Fruit fly (Drosophila melanogaster) whole organism, embryonic: Measurements from ENCODE around the gene CG9018.

Source experiments
- B-H2 ChIP-seq: fragments of 200-800 bp; sonication (Bioruptor generic); optimal IDR thresholded peaks from 2 replicates; lab custom pipeline; 2018; ENCODE audit warnings: missing biosample characterization, mild to moderate bottlenecking, missing genetic modification characterization
- CG1024 ChIP-seq: fragments of 200-800 bp; sonication (Bioruptor generic); IDR thresholded peaks from 2 replicates; pipeline ENCODE4 v1.3.6; 2022; ENCODE audit warnings: missing biosample characterization, missing genetic modification characterization
- CG10431 ChIP-seq: fragments of 200-800 bp; sonication (Bioruptor generic); optimal IDR thresholded peaks from 3 replicates; lab custom pipeline; 2018; ENCODE audit warnings: missing biosample characterization, mild to moderate bottlenecking, missing genetic modification characterization
- CG10979 ChIP-seq: fragments of 200-800 bp; sonication (Bioruptor generic); optimal IDR thresholded peaks from 2 replicates; lab custom pipeline; 2018; ENCODE audit warnings: missing biosample characterization, mild to moderate bottlenecking, missing genetic modification characterization, moderate library complexity
- CG11504 ChIP-seq: fragments of 200-800 bp; sonication (Bioruptor generic); optimal IDR thresholded peaks from 3 replicates; lab custom pipeline; 2019; ENCODE audit warnings: missing biosample characterization, mild to moderate bottlenecking, missing genetic modification characterization, moderate library complexity
- CG12155 ChIP-seq: fragments of 200-800 bp; sonication (Bioruptor generic); optimal IDR thresholded peaks from 3 replicates; lab custom pipeline; 2016; ENCODE audit warnings: missing biosample characterization, missing genetic modification characterization
- CG12236 ChIP-seq: fragments of 200-800 bp; sonication (Bioruptor generic); optimal IDR thresholded peaks from 2 replicates; lab custom pipeline; 2016; ENCODE audit warnings: missing biosample characterization, missing genetic modification characterization
- CG12659 ChIP-seq: fragments of 200-800 bp; sonication (Bioruptor generic); optimal IDR thresholded peaks from 3 replicates; lab custom pipeline; 2017; ENCODE audit warnings: mild to moderate bottlenecking, missing biosample characterization, missing genetic modification reagents, missing genetic modification characterization
- CG12744 ChIP-seq: fragments of 200-800 bp; sonication (Bioruptor generic); optimal IDR thresholded peaks from 2 replicates; lab custom pipeline; 2016; ENCODE audit warnings: missing biosample characterization, missing genetic modification characterization
- CG12769 ChIP-seq: fragments of 200-800 bp; sonication (Bioruptor generic); optimal IDR thresholded peaks from 2 replicates; lab custom pipeline; 2019; ENCODE audit warnings: missing biosample characterization, mild to moderate bottlenecking, missing genetic modification characterization, moderate library complexity
- CG15479 ChIP-seq: fragments of 200-800 bp; sonication (Bioruptor generic); optimal IDR thresholded peaks from 3 replicates; lab custom pipeline; 2019; ENCODE audit warnings: missing biosample characterization, mild to moderate bottlenecking, missing genetic modification characterization, moderate library complexity
- CG1602 ChIP-seq: fragments of 200-800 bp; sonication (Bioruptor generic); optimal IDR thresholded peaks from 3 replicates; lab custom pipeline; 2016; ENCODE audit warnings: missing biosample characterization, missing genetic modification characterization
- CG1647 ChIP-seq: fragments of 200-800 bp; sonication (Bioruptor generic); optimal IDR thresholded peaks from 3 replicates; lab custom pipeline; 2016; ENCODE audit warnings: missing biosample characterization, missing genetic modification characterization
- CG16815 ChIP-seq: fragments of 200-800 bp; sonication (Bioruptor generic); optimal IDR thresholded peaks from 3 replicates; lab custom pipeline; 2017; ENCODE audit warnings: missing biosample characterization, mild to moderate bottlenecking, missing genetic modification characterization
- CG2678 ChIP-seq: fragments of 200-800 bp; sonication (Bioruptor generic); optimal IDR thresholded peaks from 3 replicates; lab custom pipeline; 2019; ENCODE audit warnings: missing biosample characterization, mild to moderate bottlenecking, missing genetic modification characterization, moderate library complexity
- CG3163 ChIP-seq: fragments of 200-800 bp; sonication (Bioruptor generic); optimal IDR thresholded peaks from 3 replicates; lab custom pipeline; 2016; ENCODE audit warnings: missing biosample characterization, missing genetic modification characterization
- CG3838 ChIP-seq: fragments of 200-800 bp; sonication (Bioruptor generic); optimal IDR thresholded peaks from 3 replicates; lab custom pipeline; 2016; ENCODE audit warnings: missing biosample characterization, missing genetic modification characterization
- CG4404 ChIP-seq: fragments of 200-800 bp; sonication (Bioruptor generic); IDR thresholded peaks from 2 replicates; pipeline ENCODE4 v1.3.6; 2022; ENCODE audit warnings: missing biosample characterization, missing genetic modification characterization
- CG5180 ChIP-seq: fragments of 200-800 bp; sonication (Bioruptor generic); optimal IDR thresholded peaks from 3 replicates; lab custom pipeline; 2017; ENCODE audit warnings: missing biosample characterization, missing genetic modification characterization, mild to moderate bottlenecking, moderate library complexity, missing genetic modification reagents
- CG6683 ChIP-seq: fragments of 200-800 bp; sonication (Bioruptor generic); optimal IDR thresholded peaks from 2 replicates; lab custom pipeline; 2017; ENCODE audit warnings: missing biosample characterization, mild to moderate bottlenecking, missing genetic modification characterization, missing genetic modification reagents
- CG6765 ChIP-seq: fragments of 200-800 bp; sonication (Bioruptor generic); optimal IDR thresholded peaks from 3 replicates; lab custom pipeline; 2017; ENCODE audit warnings: missing biosample characterization, mild to moderate bottlenecking, missing genetic modification characterization
- CG7357 ChIP-seq: fragments of 200-800 bp; sonication (Bioruptor generic); IDR thresholded peaks from 3 replicates; pipeline ENCODE4 v1.3.6; 2022; ENCODE audit warnings: missing biosample characterization, missing genetic modification characterization
- CG8290 ChIP-seq, 3 experiments: fragments of 200-800 bp; sonication (Bioruptor generic); optimal IDR thresholded peaks; 2 replicates each; lab custom pipeline; 2016 to 2019; ENCODE audit warnings: missing biosample characterization in 3 of 3, missing genetic modification characterization in 3 of 3, mild to moderate bottlenecking in 2 of 3, moderate library complexity in 1 of 3
- CG8765 ChIP-seq: fragments of 200-800 bp; sonication (Bioruptor generic); IDR thresholded peaks from 2 replicates; pipeline ENCODE4 v1.3.6; 2022; ENCODE audit warnings: missing biosample characterization, missing genetic modification characterization
- CG9609 ChIP-seq: fragments of 200-800 bp; sonication (Bioruptor generic); optimal IDR thresholded peaks from 3 replicates; lab custom pipeline; 2016; ENCODE audit warnings: missing biosample characterization, missing genetic modification characterization
- CG9817 ChIP-seq: fragments of 200-800 bp; sonication (Bioruptor generic); optimal IDR thresholded peaks from 2 replicates; lab custom pipeline; 2018; ENCODE audit warnings: missing biosample characterization, mild to moderate bottlenecking, missing genetic modification characterization, moderate library complexity
- CG9876 ChIP-seq: fragments of 200-800 bp; sonication (Bioruptor generic); optimal IDR thresholded peaks from 2 replicates; lab custom pipeline; 2016; ENCODE audit warnings: missing biosample characterization, missing genetic modification characterization
- Hand ChIP-seq: fragments of 200-800 bp; sonication (Bioruptor generic); optimal IDR thresholded peaks from 2 replicates; lab custom pipeline; 2017; ENCODE audit warnings: mild to moderate bottlenecking, missing biosample characterization, missing genetic modification reagents, missing genetic modification characterization
- Hsf ChIP-seq: fragments of 200-800 bp; sonication (Bioruptor generic); optimal IDR thresholded peaks from 3 replicates; lab custom pipeline; 2016; ENCODE audit warnings: missing biosample characterization, missing genetic modification characterization
- Nf-YC ChIP-seq: fragments of 200-800 bp; optimal IDR thresholded peaks from 3 replicates; lab custom pipeline; 2019; ENCODE audit warnings: missing biosample characterization, mild to moderate bottlenecking, missing genetic modification characterization, moderate library complexity
- Pdp1 ChIP-seq, 2 experiments: fragments of 200-800 bp; sonication (Bioruptor generic); optimal IDR thresholded peaks; 3 replicates each; lab custom pipeline; 2016; ENCODE audit warnings: missing biosample characterization in 2 of 2, missing genetic modification characterization in 2 of 2, mild to moderate bottlenecking in 1 of 2, moderate library complexity in 1 of 2
- aop ChIP-seq: fragments of 200-800 bp; sonication (Bioruptor generic); IDR thresholded peaks from 2 replicates; pipeline ENCODE4 v1.3.6; 2022; ENCODE audit warnings: missing biosample characterization, missing genetic modification characterization
- ap ChIP-seq: fragments of 200-800 bp; sonication (Bioruptor generic); IDR thresholded peaks from 2 replicates; pipeline ENCODE4 v1.3.6; 2022; ENCODE audit warnings: missing biosample characterization, missing genetic modification characterization
- az2 ChIP-seq: fragments of 200-800 bp; sonication (Bioruptor generic); optimal IDR thresholded peaks from 3 replicates; lab custom pipeline; 2016; ENCODE audit warnings: missing biosample characterization, missing genetic modification characterization
- btn ChIP-seq: fragments of 200-800 bp; sonication (Bioruptor generic); optimal IDR thresholded peaks from 2 replicates; lab custom pipeline; 2016; ENCODE audit warnings: missing biosample characterization, missing genetic modification characterization
- dmrt99B ChIP-seq: fragments of 200-800 bp; sonication (Bioruptor generic); optimal IDR thresholded peaks from 2 replicates; lab custom pipeline; 2018; ENCODE audit warnings: missing biosample characterization, mild to moderate bottlenecking, missing genetic modification characterization, moderate library complexity
- gcm ChIP-seq: fragments of 200-800 bp; sonication (Bioruptor generic); optimal IDR thresholded peaks from 2 replicates; lab custom pipeline; 2019; ENCODE audit warnings: missing biosample characterization, mild to moderate bottlenecking, missing genetic modification characterization, moderate library complexity
- gem ChIP-seq: fragments of 200-800 bp; sonication (Bioruptor generic); optimal IDR thresholded peaks from 2 replicates; lab custom pipeline; 2019; ENCODE audit warnings: missing biosample characterization, mild to moderate bottlenecking, missing genetic modification characterization, moderate library complexity
- gsb-n ChIP-seq: fragments of 200-800 bp; sonication (Bioruptor generic); optimal IDR thresholded peaks from 3 replicates; lab custom pipeline; 2018; ENCODE audit warnings: missing biosample characterization, mild to moderate bottlenecking, missing genetic modification characterization
- ken ChIP-seq: fragments of 200-800 bp; sonication (Bioruptor generic); IDR thresholded peaks from 3 replicates; pipeline ENCODE4 v1.3.6; 2022; ENCODE audit warnings: missing biosample characterization, missing genetic modification characterization
- p53 ChIP-seq: fragments of 200-800 bp; sonication (Bioruptor generic); optimal IDR thresholded peaks from 2 replicates; lab custom pipeline; 2016; ENCODE audit warnings: missing biosample characterization, missing genetic modification characterization
- peb ChIP-seq: fragments of 200-800 bp; sonication (Bioruptor generic); IDR thresholded peaks from 2 replicates; pipeline ENCODE4 v1.3.6; 2022; ENCODE audit warnings: missing biosample characterization, missing genetic modification characterization
- pita ChIP-seq: fragments of 200-800 bp; sonication (Bioruptor generic); optimal IDR thresholded peaks from 2 replicates; lab custom pipeline; 2017; ENCODE audit warnings: missing biosample characterization, mild to moderate bottlenecking, missing genetic modification characterization
- psq ChIP-seq: fragments of 200-800 bp; sonication (Bioruptor generic); optimal IDR thresholded peaks from 2 replicates; lab custom pipeline; 2017; ENCODE audit warnings: missing biosample characterization, missing genetic modification characterization
- salm ChIP-seq: fragments of 200-800 bp; sonication (Bioruptor generic); optimal IDR thresholded peaks from 2 replicates; lab custom pipeline; 2018; ENCODE audit warnings: missing biosample characterization, mild to moderate bottlenecking, missing genetic modification characterization
- sisA ChIP-seq: fragments of 200-800 bp; sonication (Bioruptor generic); IDR thresholded peaks from 2 replicates; pipeline ENCODE4 v1.3.6; 2022; ENCODE audit warnings: missing biosample characterization, missing genetic modification characterization
- slbo ChIP-seq: fragments of 200-800 bp; sonication (Bioruptor generic); IDR thresholded peaks from 2 replicates; pipeline ENCODE4 v1.3.6; 2022; ENCODE audit warnings: missing biosample characterization, missing genetic modification characterization
- tin ChIP-seq: fragments of 200-800 bp; sonication (Bioruptor generic); optimal IDR thresholded peaks from 3 replicates; lab custom pipeline; 2016; ENCODE audit warnings: missing biosample characterization, missing genetic modification characterization
- wdn ChIP-seq: fragments of 200-800 bp; sonication (Bioruptor generic); IDR thresholded peaks from 2 replicates; pipeline ENCODE4 v1.3.6; 2022; ENCODE audit warnings: missing biosample characterization, missing genetic modification characterization
- zen ChIP-seq: fragments of 200-800 bp; sonication (Bioruptor generic); optimal IDR thresholded peaks from 3 replicates; lab custom pipeline; 2018; ENCODE audit warnings: missing biosample characterization, mild to moderate bottlenecking, missing genetic modification characterization, moderate library complexity

Gene CG9018

dm6 chr3L:2257412-2257862 is 20.6 kb upstream of the CG9018 start, which contains the start of the genes CG1275 and Elp5 (continued):
- peak; percentile 98 for TF ChIP-seq Pdp1 (GFP tag; optimal IDR thresholded peaks at IDR 0.05; lab: Kevin White, UChicago)
- TF ChIP-seq peb (GFP tag; lab: Robert Waterston, UW) = peak; percentile 99
- peak; percentile 88 for TF ChIP-seq CG9876 (GFP tag; lab: Kevin White, UChicago)
- TF ChIP-seq tin = peak; percentile 97
- peak; percentile 98 for TF ChIP-seq aop
- TF ChIP-seq ap (GFP tag; lab: Robert Waterston, UW) = peak; percentile 99
- peak; percentile 94 for TF ChIP-seq Hand (GFP tag; lab: Kevin White, UChicago)
- peak; percentile 97 for TF ChIP-seq CG7357 (GFP tag; lab: Robert Waterston, UW)
- TF ChIP-seq CG10431 (GFP tag; lab: Kevin White, UChicago) = peak; percentile 95
- TF ChIP-seq slbo (GFP tag; lab: Robert Waterston, UW) = peak; percentile 100
- peak; percentile 99 for TF ChIP-seq dmrt99B (tag; lab: Kevin White, UChicago)
- peak; percentile 93 for TF ChIP-seq zen
- TF ChIP-seq CG10979 (tag; lab: Kevin White, UChicago) = peak; percentile 94
- TF ChIP-seq CG15479 (GFP tag; lab: Kevin White, UChicago) = peak; percentile 62
- TF ChIP-seq CG1602 (GFP tag; lab: Kevin White, UChicago) = peak; percentile 98
- peak; percentile 99 for TF ChIP-seq CG12659 (GFP tag; lab: Kevin White, UChicago)
- peak; percentile 97 for TF ChIP-seq CG1647
- TF ChIP-seq psq (GFP tag; lab: Kevin White, UChicago) = peak; percentile 91
- peak; percentile 97 for TF ChIP-seq gcm (GFP tag; lab: Kevin White, UChicago)
- TF ChIP-seq CG8290 (GFP tag; optimal IDR thresholded peaks at IDR 0.05; lab: Kevin White, UChicago) = peak; percentile 87
- TF ChIP-seq CG8290 (tag; optimal IDR thresholded peaks at IDR 0.05; lab: Kevin White, UChicago) = peak; percentile 82 to 98
- TF ChIP-seq gsb-n (tag; lab: Kevin White, UChicago) = peak; percentile 97
- TF ChIP-seq CG6765 (GFP tag; lab: Kevin White, UChicago) = peak; percentile 94
- no peak for TF ChIP-seq pita (GFP tag; lab: Kevin White, UChicago)
- TF ChIP-seq CG2678 (tag; lab: Kevin White, UChicago) = peak; percentile 99
- peak; percentile 97 for TF ChIP-seq salm (tag; lab: Kevin White, UChicago)
- TF ChIP-seq CG3163 = peak; percentile 82
- peak; percentile 97 for TF ChIP-seq CG12744
- TF ChIP-seq Hsf = peak; percentile 99
- TF ChIP-seq CG16815 (GFP tag; lab: Kevin White, UChicago) = peak; percentile 96
- TF ChIP-seq CG1024 (GFP tag; lab: Robert Waterston, UW) = peak; percentile 98
- TF ChIP-seq CG3838 (GFP tag; lab: Kevin White, UChicago) = peak; percentile 92
- TF ChIP-seq wdn (GFP tag; lab: Robert Waterston, UW) = peak; percentile 99
- peak; percentile 99 for TF ChIP-seq sisA (GFP tag; lab: Robert Waterston, UW)
- peak; percentile 96 for TF ChIP-seq CG12155 (GFP tag; lab: Kevin White, UChicago)
- TF ChIP-seq CG12769 (tag; lab: Kevin White, UChicago) = peak; percentile 98
- TF ChIP-seq CG9817 (tag; lab: Kevin White, UChicago) = peak; percentile 99
- peak; percentile 87 for TF ChIP-seq p53
- peak; percentile 89 for TF ChIP-seq btn
- peak; percentile 83 for TF ChIP-seq CG5180 (GFP tag; lab: Kevin White, UChicago)
- peak; percentile 98 for TF ChIP-seq CG4404 (GFP tag; lab: Robert Waterston, UW)
- TF ChIP-seq gem (tag; lab: Kevin White, UChicago) = peak; percentile 99
- peak; percentile 91 for TF ChIP-seq Nf-YC
- peak; percentile 90 for TF ChIP-seq CG12236 (GFP tag; lab: Kevin White, UChicago)
- peak; percentile 98 for TF ChIP-seq az2 (GFP tag; lab: Kevin White, UChicago)
- TF ChIP-seq ken (GFP tag; lab: Robert Waterston, UW) = peak; percentile 100
- TF ChIP-seq CG6683 (GFP tag; lab: Kevin White, UChicago) = peak; percentile 90
- peak; percentile 98 for TF ChIP-seq B-H2
- TF ChIP-seq CG8765 (GFP tag; lab: Robert Waterston, UW) = peak; percentile 99
- peak; percentile 96 for TF ChIP-seq CG11504 (tag; lab: Kevin White, UChicago)
- peak; percentile 96 for TF ChIP-seq CG9609 (GFP tag; lab: Kevin White, UChicago)
